Worm (Caenorhabditis elegans): ENCODE measurements around the gene chca-1.

Gene chca-1

ce11 chrIV:9632094-9632493 lies 19.1 kb upstream of the chca-1 start:
- TF ChIP-seq dmd-6 (GFP tag; IDR thresholded peaks at IDR 0.05), result peak; percentile 8; the same call in 1 of the 2 replicates
- no peak for TF ChIP-seq hlh-11 (tag; optimal IDR thresholded peaks at IDR 0.05)

ce11 chrIV:9632966-9633494 lies 18.2 kb upstream of the chca-1 start:
- TF ChIP-seq hlh-30 (tag; optimal IDR thresholded peaks at IDR 0.05; ENCODE audit: insufficient read depth) (peak; percentile 41), daf-12 (tag; optimal IDR thresholded peaks at IDR 0.05) (no peak), hlh-11 (tag; optimal IDR thresholded peaks at IDR 0.05) (peak; percentile 32), ZK546.5 (tag; optimal IDR thresholded peaks at IDR 0.05) (no peak), T20F7.1 (GFP tag; optimal IDR thresholded peaks at IDR 0.05) (no peak), dmd-8 (GFP tag; IDR thresholded peaks at IDR 0.05) (no peak), F44E2.7 (GFP tag; IDR thresholded peaks at IDR 0.05) (no peak), unc-62 (GFP tag; optimal IDR thresholded peaks at IDR 0.05 in 1 of 2) (peak in 1 of 2 experiments; percentile 9), unc-62 (tag; optimal IDR thresholded peaks at IDR 0.05) (no peak), lsy-2 (tag; optimal IDR thresholded peaks at IDR 0.05) (no peak), snpc-1.2 (GFP tag; IDR thresholded peaks at IDR 0.05) (no peak), tag-97 (GFP tag; IDR thresholded peaks at IDR 0.05) (no peak), gei-8 (GFP tag; optimal IDR thresholded peaks at IDR 0.05) (no peak), hmg-1.1 (GFP tag; IDR thresholded peaks at IDR 0.05) (no peak), madf-9 (GFP tag; conservative IDR thresholded peaks at IDR 0.05) (no peak), mdl-1 (tag; optimal IDR thresholded peaks at IDR 0.05) (peak in 1 of 2 experiments; percentile 26), aha-1 (tag) (peak; percentile 44), nhr-48 (tag; optimal IDR thresholded peaks at IDR 0.05) (peak; percentile 10), ceh-62 (tag; optimal IDR thresholded peaks at IDR 0.05) (no peak)

- no peak for TF ChIP-seq ceh-82 (tag; optimal IDR thresholded peaks at IDR 0.05)
- peak; percentile 64 for TF ChIP-seq nhr-48 (tag; optimal IDR thresholded peaks at IDR 0.05)
- TF ChIP-seq ctbp-1 (GFP tag; IDR thresholded peaks at IDR 0.05), result no peak
- TF ChIP-seq hlh-30 (tag; optimal IDR thresholded peaks at IDR 0.05; ENCODE audit: insufficient read depth), result peak; percentile 13
- no peak for TF ChIP-seq Y105C5A.15 (GFP tag; IDR thresholded peaks at IDR 0.05)
- no peak for TF ChIP-seq T20F7.1 (GFP tag; optimal IDR thresholded peaks at IDR 0.05)
- TF ChIP-seq tra-1 (GFP tag; IDR thresholded peaks at IDR 0.05), result no peak
- TF ChIP-seq spr-3 (GFP tag; optimal IDR thresholded peaks at IDR 0.05), result no peak
- no peak for TF ChIP-seq nhr-102 (tag; optimal IDR thresholded peaks at IDR 0.05)
- no peak for TF ChIP-seq nhr-77 (tag; optimal IDR thresholded peaks at IDR 0.05)
- TF ChIP-seq nhr-10 (tag; optimal IDR thresholded peaks at IDR 0.05), result no peak
- no peak for TF ChIP-seq F37D6.2 (tag; optimal IDR thresholded peaks at IDR 0.05)
- no peak for TF ChIP-seq hif-1 (tag; optimal IDR thresholded peaks at IDR 0.05)
- TF ChIP-seq nhr-25 (tag; optimal IDR thresholded peaks at IDR 0.05; ENCODE audit: borderline replicate concordance, insufficient read depth), result no peak
- TF ChIP-seq gei-8 (GFP tag; optimal IDR thresholded peaks at IDR 0.05), result no peak
- no peak for TF ChIP-seq lin-29 (GFP tag; IDR thresholded peaks at IDR 0.05)
- no peak for TF ChIP-seq aha-1 (tag)
- TF ChIP-seq zip-2 (tag; optimal IDR thresholded peaks at IDR 0.05), result no peak
- no peak for TF ChIP-seq mxl-2 (GFP tag; conservative IDR thresholded peaks at IDR 0.05)
- TF ChIP-seq cey-2 (tag; optimal IDR thresholded peaks at IDR 0.05; ENCODE audit: borderline replicate concordance, insufficient read depth), result peak; percentile 37
- TF ChIP-seq hlh-11 (tag; optimal IDR thresholded peaks at IDR 0.05), result peak; percentile 39
- TF ChIP-seq Y5F2A.4 (GFP tag; optimal IDR thresholded peaks at IDR 0.05), result no peak
- no peak for TF ChIP-seq lsy-2 (tag; optimal IDR thresholded peaks at IDR 0.05)
- peak; percentile 38 for TF ChIP-seq dmd-6 (GFP tag; IDR thresholded peaks at IDR 0.05)
- TF ChIP-seq pqm-1 (tag; optimal IDR thresholded peaks at IDR 0.05), result no peak
- no peak for TF ChIP-seq zfp-2 (tag; optimal IDR thresholded peaks at IDR 0.05)
- no peak for TF ChIP-seq F10B5.3 (tag; optimal IDR thresholded peaks at IDR 0.05)
- no peak for TF ChIP-seq nhr-28 (tag; optimal IDR thresholded peaks at IDR 0.05)
- TF ChIP-seq nhr-42 (GFP tag; IDR thresholded peaks at IDR 0.05), result no peak
Observed at ce11 chrIV:9633889-9634288, 17.3 kb upstream of the chca-1 start.
